Worm (Caenorhabditis elegans) whole organism, L4 larva: ENCODE measurements around the gene F13H8.1.

ENCODE experiments used
- F10B5.3 ChIP-seq: sonication (generic microtip); optimal IDR thresholded peaks from 2 replicates; lab custom pipeline; 2016; ENCODE audit warnings: mild to moderate bottlenecking, missing genetic modification characterization, missing compliant biosample characterization
- F37D6.2 ChIP-seq: sonication (generic microtip); optimal IDR thresholded peaks from 2 replicates; lab custom pipeline; 2016; ENCODE audit warnings: mild to moderate bottlenecking, missing genetic modification characterization, missing compliant biosample characterization
- F44E2.7 ChIP-seq: fragments of 200-800 bp; sonication (Bioruptor generic); IDR thresholded peaks from 2 replicates; pipeline ENCODE4 v2.1.2; 2022; ENCODE audit warnings: missing genetic modification characterization, missing compliant biosample characterization
- F49E8.2 ChIP-seq: sonication (generic microtip); optimal IDR thresholded peaks from 2 replicates; lab custom pipeline; 2016; ENCODE audit warnings: missing compliant biosample characterization, mild to moderate bottlenecking, missing genetic modification characterization, borderline replicate concordance
- T20F7.1 ChIP-seq: fragments of 200-800 bp; sonication (Bioruptor generic); optimal IDR thresholded peaks from 2 replicates; lab custom pipeline; 2018; ENCODE audit warnings: mild to moderate bottlenecking, missing genetic modification characterization, missing compliant biosample characterization
- Y105C5A.15 ChIP-seq: fragments of 200-800 bp; sonication (Bioruptor generic); IDR thresholded peaks from 2 replicates; pipeline ENCODE4 v1.3.6; 2022; ENCODE audit warnings: missing genetic modification characterization, missing compliant biosample characterization
- Y75B8A.6 ChIP-seq: fragments of 200-800 bp; sonication (Bioruptor generic); IDR thresholded peaks from 2 replicates; pipeline ENCODE4 v1.3.6; 2022; ENCODE audit warnings: missing genetic modification reagents, missing genetic modification characterization, missing compliant biosample characterization
- aly-2 ChIP-seq: sonication (generic microtip); optimal IDR thresholded peaks from 2 replicates; lab custom pipeline; 2018; ENCODE audit warnings: missing biosample characterization, missing genetic modification characterization
- ama-1 ChIP-seq: fragments of 150-350 bp; optimal IDR thresholded peaks from 2 replicates; lab custom pipeline; 2014; ENCODE audit warnings: inconsistent platforms, mixed read lengths
- arid-1 ChIP-seq: fragments of 200-800 bp; sonication (Bioruptor generic); conservative IDR thresholded peaks from 2 replicates; pipeline ENCODE4 v1.3.6; 2022; ENCODE audit warnings: missing genetic modification reagents, missing genetic modification characterization, missing compliant biosample characterization
- attf-4 ChIP-seq: sonication (generic microtip); optimal IDR thresholded peaks from 3 replicates; lab custom pipeline; 2017; ENCODE audit warnings: missing biosample characterization, missing genetic modification characterization
- ceh-20 ChIP-seq: fragments of 200-800 bp; sonication (Bioruptor generic); IDR thresholded peaks from 2 replicates; pipeline ENCODE4 v1.3.6; 2022; ENCODE audit warnings: missing genetic modification reagents, missing genetic modification characterization, missing compliant biosample characterization
- ceh-32 ChIP-seq: sonication (generic microtip); optimal IDR thresholded peaks from 2 replicates; lab custom pipeline; 2016; ENCODE audit warnings: mild to moderate bottlenecking, missing genetic modification characterization, missing compliant biosample characterization; ENCODE audit not compliant: poor library complexity
- ces-1 ChIP-seq: fragments of 150-350 bp; sonication (generic microtip); optimal IDR thresholded peaks from 4 replicates; lab custom pipeline; 2014; ENCODE audit warnings: missing biosample characterization, missing genetic modification reagents, missing genetic modification characterization
- cey-2 ChIP-seq: sonication (generic microtip); optimal IDR thresholded peaks from 3 replicates; lab custom pipeline; 2017; ENCODE audit warnings: missing genetic modification characterization, mild to moderate bottlenecking, missing compliant biosample characterization, antibody characterized with exemption, borderline replicate concordance; ENCODE audit not compliant: insufficient read depth
- ctbp-1 ChIP-seq: fragments of 200-800 bp; sonication (Bioruptor generic); IDR thresholded peaks from 2 replicates; pipeline ENCODE4 v1.3.6; 2022; ENCODE audit warnings: missing genetic modification reagents, missing genetic modification characterization, missing compliant biosample characterization
- daf-19 ChIP-seq: fragments of 200-800 bp; sonication (Bioruptor generic); conservative IDR thresholded peaks from 2 replicates; pipeline ENCODE4 v1.3.6; 2022; ENCODE audit warnings: missing genetic modification characterization, missing compliant biosample characterization
- egl-27 ChIP-seq: sonication (generic microtip); optimal IDR thresholded peaks from 3 replicates; lab custom pipeline; 2017; ENCODE audit warnings: missing biosample characterization, missing genetic modification reagents, missing genetic modification characterization
- fkh-10 ChIP-seq: fragments of 150-350 bp; optimal IDR thresholded peaks from 2 replicates; lab custom pipeline; 2014; ENCODE audit warnings: missing biosample characterization, missing genetic modification reagents, missing genetic modification characterization
- hif-1 ChIP-seq, 2 experiments: sonication (generic microtip); optimal IDR thresholded peaks; 2 replicates each; lab custom pipeline; 2016 to 2017; ENCODE audit warnings: missing compliant biosample characterization in 2 of 2, missing genetic modification characterization in 2 of 2, missing genetic modification reagents in 2 of 2, missing genotype in 2 of 2, mild to moderate bottlenecking in 1 of 2
- hlh-11 ChIP-seq: fragments of 200-800 bp; sonication (Bioruptor generic); optimal IDR thresholded peaks from 2 replicates; lab custom pipeline; 2018; ENCODE audit warnings: mild to moderate bottlenecking, missing genetic modification characterization, missing compliant biosample characterization
- lim-7 ChIP-seq: fragments of 200-800 bp; sonication (Bioruptor generic); IDR thresholded peaks from 2 replicates; pipeline ENCODE4 v1.3.6; 2022; ENCODE audit warnings: missing genetic modification characterization, missing compliant biosample characterization
- lin-13 ChIP-seq: fragments of 150-350 bp; optimal IDR thresholded peaks from 2 replicates; lab custom pipeline; 2014; ENCODE audit warnings: missing biosample characterization, missing genetic modification reagents, missing genetic modification characterization
- lin-15B ChIP-seq: fragments of 150-350 bp; sonication (generic microtip); optimal IDR thresholded peaks from 3 replicates; lab custom pipeline; 2014; ENCODE audit warnings: missing biosample characterization, missing genetic modification characterization
- lir-3 ChIP-seq: sonication (generic microtip); optimal IDR thresholded peaks from 2 replicates; lab custom pipeline; 2016; ENCODE audit warnings: mild to moderate bottlenecking, missing genetic modification characterization, missing compliant biosample characterization
- mdl-1 ChIP-seq, 2 experiments: fragments of 150-350 bp in 1 of 2; sonication (generic microtip) in 1 of 2; optimal IDR thresholded peaks; 2 replicates each; lab custom pipeline; 2014 to 2017; ENCODE audit warnings: missing biosample characterization in 2 of 2, missing genetic modification characterization in 2 of 2
- mxl-2 ChIP-seq: fragments of 200-800 bp; sonication (Bioruptor generic); conservative IDR thresholded peaks from 2 replicates; pipeline ENCODE4 v1.3.6; 2022; ENCODE audit warnings: missing genetic modification reagents, missing genetic modification characterization, missing compliant biosample characterization
- mxl-3 ChIP-seq: fragments of 200-800 bp; sonication (Bioruptor generic); optimal IDR thresholded peaks from 2 replicates; lab custom pipeline; 2018; ENCODE audit warnings: mild to moderate bottlenecking, missing genetic modification characterization, missing compliant biosample characterization
- nhr-102 ChIP-seq: sonication (generic microtip); optimal IDR thresholded peaks from 2 replicates; lab custom pipeline; 2016; ENCODE audit warnings: mild to moderate bottlenecking, missing genetic modification characterization, moderate library complexity, missing compliant biosample characterization
- nhr-11 ChIP-seq: fragments of 150-350 bp; optimal IDR thresholded peaks from 2 replicates; lab custom pipeline; 2014; ENCODE audit warnings: missing biosample characterization, missing genetic modification characterization
- nhr-111 ChIP-seq: fragments of 200-800 bp; sonication (Bioruptor generic); optimal IDR thresholded peaks from 2 replicates; lab custom pipeline; 2018; ENCODE audit warnings: mild to moderate bottlenecking, missing genetic modification characterization, missing compliant biosample characterization
- nhr-25 ChIP-seq: sonication (generic microtip); optimal IDR thresholded peaks from 2 replicates; lab custom pipeline; 2017; ENCODE audit warnings: missing genetic modification characterization, mild to moderate bottlenecking, missing compliant biosample characterization, antibody characterized with exemption, moderate library complexity, borderline replicate concordance; ENCODE audit not compliant: insufficient read depth
- nhr-48 ChIP-seq: sonication (generic microtip); optimal IDR thresholded peaks from 2 replicates; lab custom pipeline; 2016; ENCODE audit warnings: mild to moderate bottlenecking, missing genetic modification characterization, missing compliant biosample characterization
- nhr-6 ChIP-seq: fragments of 150-350 bp; optimal IDR thresholded peaks from 2 replicates; lab custom pipeline; 2014; ENCODE audit warnings: missing biosample characterization, missing genetic modification characterization
- nhr-76 ChIP-seq: fragments of 150-350 bp; optimal IDR thresholded peaks from 2 replicates; lab custom pipeline; 2014; ENCODE audit warnings: missing biosample characterization, missing genetic modification characterization
- php-3 ChIP-seq: fragments of 200-800 bp; sonication (Bioruptor generic); IDR thresholded peaks from 2 replicates; pipeline ENCODE4 v1.3.6; 2022; ENCODE audit warnings: missing genetic modification reagents, missing genetic modification characterization, missing compliant biosample characterization
- spr-1 ChIP-seq: sonication (generic microtip); optimal IDR thresholded peaks from 2 replicates; lab custom pipeline; 2016; ENCODE audit warnings: mild to moderate bottlenecking, missing genetic modification characterization, missing compliant biosample characterization
- spr-3 ChIP-seq: fragments of 200-800 bp; sonication (Bioruptor generic); optimal IDR thresholded peaks from 2 replicates; lab custom pipeline; 2018; ENCODE audit warnings: mild to moderate bottlenecking, missing genetic modification characterization, missing compliant biosample characterization
- unc-39 ChIP-seq: sonication (generic microtip); optimal IDR thresholded peaks from 2 replicates; lab custom pipeline; 2017; ENCODE audit warnings: missing biosample characterization, missing genetic modification characterization
- unc-62 ChIP-seq, 3 experiments: fragments of 150-350 bp in 1 of 3; sonication (generic microtip); optimal IDR thresholded peaks in 2 of 3; peaks in 1 of 3; 1 replicate in 1 of 3; 2 replicates in 2 of 3; lab custom pipeline; 2014 to 2017; ENCODE audit warnings: missing biosample characterization in 3 of 3, missing genetic modification characterization in 3 of 3, missing genetic modification reagents in 3 of 3, missing genotype in 1 of 3
- vab-7 ChIP-seq: fragments of 200-800 bp; sonication (Bioruptor generic); IDR thresholded peaks from 2 replicates; pipeline ENCODE4 v1.3.6; 2022; ENCODE audit warnings: missing genetic modification reagents, missing genetic modification characterization, missing compliant biosample characterization
- zag-1 ChIP-seq: fragments of 150-350 bp; optimal IDR thresholded peaks from 2 replicates; lab custom pipeline; 2014; ENCODE audit warnings: missing biosample characterization, missing genetic modification characterization
- zfp-3 ChIP-seq: fragments of 200-800 bp; sonication (Bioruptor generic); conservative IDR thresholded peaks from 2 replicates; pipeline ENCODE4 v1.3.6; 2022; ENCODE audit warnings: missing genetic modification reagents, missing genetic modification characterization, missing compliant biosample characterization
- zip-11 ChIP-seq: fragments of 200-800 bp; sonication (Bioruptor generic); IDR thresholded peaks from 2 replicates; pipeline ENCODE4 v1.3.6; 2022; ENCODE audit warnings: missing genetic modification characterization, missing compliant biosample characterization
- zip-2 ChIP-seq: fragments of 150-350 bp; optimal IDR thresholded peaks from 2 replicates; lab custom pipeline; 2014; ENCODE audit warnings: missing biosample characterization, missing genetic modification characterization
- ztf-7 ChIP-seq: fragments of 150-350 bp; optimal IDR thresholded peaks from 2 replicates; lab custom pipeline; 2014; ENCODE audit warnings: missing biosample characterization, missing genetic modification characterization

Gene F13H8.1

ce11 chrII:6328672-6329071, 45.5 kb downstream of the F13H8.1 start (continued):
- TF ChIP-seq mxl-2 = no peak
- no peak for TF ChIP-seq aly-2
- TF ChIP-seq hif-1 (tag; optimal IDR thresholded peaks at IDR 0.05; lab: Kevin White, UChicago) = peak in 1 of 2 experiments; percentile 16
- no peak for TF ChIP-seq ctbp-1 (GFP tag; lab: Robert Waterston, UW)
- no peak for TF ChIP-seq zip-2 (tag; lab: Kevin White, UChicago)
- peak; percentile 43 for TF ChIP-seq ama-1 (lab: Kevin White, UChicago)
- no peak for TF ChIP-seq vab-7 (GFP tag; lab: Robert Waterston, UW)
- no peak for TF ChIP-seq nhr-25 (tag; lab: Kevin White, UChicago)
- peak in 1 of 2 experiments; percentile 71 for TF ChIP-seq unc-62 (GFP tag; optimal IDR thresholded peaks at IDR 0.05 in 1 of 2; lab: Kevin White, UChicago)
- no peak for TF ChIP-seq unc-62 (tag; optimal IDR thresholded peaks at IDR 0.05; lab: Kevin White, UChicago)
- TF ChIP-seq Y75B8A.6 (GFP tag; lab: Robert Waterston, UW) = no peak
- TF ChIP-seq nhr-111 (GFP tag; lab: Kevin White, UChicago) = no peak
- no peak for TF ChIP-seq spr-3 (GFP tag; lab: Kevin White, UChicago)
- no peak for TF ChIP-seq spr-1 (tag; lab: Kevin White, UChicago)
- no peak for TF ChIP-seq F44E2.7 (GFP tag; lab: Robert Waterston, UW)
- TF ChIP-seq nhr-48 (tag; lab: Kevin White, UChicago) = peak; percentile 59
- peak; percentile 88 for TF ChIP-seq hlh-11 (tag; lab: Kevin White, UChicago)
- TF ChIP-seq mxl-3 (GFP tag; lab: Kevin White, UChicago) = peak; percentile 47
- TF ChIP-seq attf-4 (tag; lab: Kevin White, UChicago) = no peak
- TF ChIP-seq T20F7.1 = peak; percentile 9
- TF ChIP-seq ces-1 (GFP tag; lab: Kevin White, UChicago) = no peak

DNA sequence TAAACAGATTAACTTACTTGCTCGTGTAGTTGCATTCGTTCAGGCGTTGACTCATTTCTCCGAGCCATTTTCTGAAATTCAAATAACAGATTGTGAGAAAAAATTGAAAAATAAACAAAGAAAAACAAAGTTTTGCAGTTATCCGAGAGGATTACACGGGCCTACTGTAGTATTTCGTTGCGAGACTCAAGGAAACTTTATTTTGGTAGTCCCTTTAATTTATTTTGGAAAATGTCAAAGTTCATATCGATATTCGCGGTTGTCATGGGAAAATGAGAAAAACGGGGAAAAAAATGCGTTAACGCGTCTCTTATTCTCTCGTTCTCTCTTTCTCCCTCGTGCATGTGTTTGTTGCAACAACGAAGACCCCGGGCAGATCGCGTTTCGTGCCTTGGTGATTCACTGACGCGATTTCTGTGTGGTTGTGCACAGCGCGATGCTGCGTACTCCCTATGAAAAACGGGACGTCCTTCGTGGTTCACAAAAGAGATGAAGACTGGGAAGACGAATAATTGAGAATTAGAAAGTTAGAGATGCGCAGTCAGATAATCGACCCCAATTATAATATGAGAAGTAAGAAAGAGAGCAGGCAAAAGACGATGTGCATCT, 48.1 kb downstream of the F13H8.1 start, which contains the start of gene set-4:
Gene set-4 (minus strand): TSS at position 120 of the 609 bp plus-strand sequence.
- 0 out of 2 replicates have a peak, but pooled peaks have one; percentile 59 for TF ChIP-seq daf-19 (GFP tag; lab: Robert Waterston, UW)
- TF ChIP-seq nhr-76 (tag; lab: Kevin White, UChicago) = no peak
- no peak for TF ChIP-seq ceh-32 (tag; lab: Kevin White, UChicago)
- 0 out of 2 replicates have a peak, but pooled peaks have one; percentile 65 for TF ChIP-seq zfp-3 (GFP tag; lab: Robert Waterston, UW)
- TF ChIP-seq attf-4 (tag; lab: Kevin White, UChicago) = no peak
- peak; percentile 89 for TF ChIP-seq nhr-11 (tag; lab: Kevin White, UChicago)
- peak; percentile 41 for TF ChIP-seq F10B5.3
- peak; percentile 87 for TF ChIP-seq lin-13 (GFP tag; lab: Kevin White, UChicago)
- TF ChIP-seq unc-62 (GFP tag; optimal IDR thresholded peaks at IDR 0.05 in 1 of 2; lab: Kevin White, UChicago) = peak in 1 of 2 experiments; percentile 75
- no peak for TF ChIP-seq unc-62 (tag; optimal IDR thresholded peaks at IDR 0.05; lab: Kevin White, UChicago)
- TF ChIP-seq spr-3 (GFP tag; lab: Kevin White, UChicago) = peak; percentile 68
- TF ChIP-seq arid-1 (GFP tag; lab: Robert Waterston, UW) = peak; percentile 37; the same call in 1 of the 2 replicates
- no peak for TF ChIP-seq lin-15B (tag; lab: Kevin White, UChicago)
- TF ChIP-seq Y105C5A.15 = no peak
- TF ChIP-seq cey-2 = no peak
- TF ChIP-seq nhr-48 (tag; lab: Kevin White, UChicago) = peak; percentile 71
- peak; percentile 96 for TF ChIP-seq hlh-11 (tag; lab: Kevin White, UChicago)
- TF ChIP-seq mdl-1 (tag; optimal IDR thresholded peaks at IDR 0.05; lab: Kevin White, UChicago) = peak; percentile 19 to 94
- no peak for TF ChIP-seq egl-27 (tag; lab: Kevin White, UChicago)
- TF ChIP-seq ceh-20 (GFP tag; lab: Robert Waterston, UW) = peak; percentile 88
- TF ChIP-seq unc-39 (tag; lab: Kevin White, UChicago) = no peak
- TF ChIP-seq zip-11 (GFP tag; lab: Robert Waterston, UW) = no peak
- 0 out of 2 replicates have a peak, but pooled peaks have one; percentile 20 for TF ChIP-seq php-3 (GFP tag; lab: Robert Waterston, UW)
- TF ChIP-seq ztf-7 = peak; percentile 72
- peak; percentile 79 for TF ChIP-seq nhr-6 (tag; lab: Kevin White, UChicago)
- TF ChIP-seq mxl-3 (GFP tag; lab: Kevin White, UChicago) = peak; percentile 96
- TF ChIP-seq lim-7 = no peak
- no peak for TF ChIP-seq zag-1 (tag; lab: Kevin White, UChicago)
- TF ChIP-seq F49E8.2 = no peak
- peak; percentile 87 for TF ChIP-seq nhr-102 (tag; lab: Kevin White, UChicago)
- TF ChIP-seq vab-7 (GFP tag; lab: Robert Waterston, UW) = 0 out of 2 replicates have a peak, but pooled peaks have one; percentile 29
- TF ChIP-seq lir-3 = no peak
- TF ChIP-seq F37D6.2 (tag; lab: Kevin White, UChicago) = peak; percentile 90
- TF ChIP-seq hif-1 (tag; optimal IDR thresholded peaks at IDR 0.05; lab: Kevin White, UChicago) = peak in 1 of 2 experiments; percentile 82
- TF ChIP-seq fkh-10 = peak; percentile 95
